Fruit fly (Drosophila melanogaster) whole organism, adult: ENCODE data around the gene Nf1.

Source experiments
- CG11617 ChIP-seq: fragments of 200-800 bp; sonication (Bioruptor generic); optimal IDR thresholded peaks from 2 replicates; lab custom pipeline; 2017; ENCODE audit warnings: mild to moderate bottlenecking, missing biosample characterization, missing genetic modification reagents, missing genetic modification characterization
- CG12768 ChIP-seq: fragments of 200-800 bp; sonication (Bioruptor generic); optimal IDR thresholded peaks from 2 replicates; lab custom pipeline; 2017; ENCODE audit warnings: missing biosample characterization, missing genetic modification characterization, mild to moderate bottlenecking, moderate library complexity, missing genetic modification reagents
- CG14711 ChIP-seq: fragments of 200-800 bp; sonication (Bioruptor generic); optimal IDR thresholded peaks from 2 replicates; lab custom pipeline; 2018; ENCODE audit warnings: missing biosample characterization, mild to moderate bottlenecking, missing genetic modification characterization, moderate library complexity
- CG1620 ChIP-seq: fragments of 200-800 bp; sonication (Bioruptor generic); optimal IDR thresholded peaks from 2 replicates; lab custom pipeline; 2016; ENCODE audit warnings: missing biosample characterization, missing genetic modification characterization
- CG33017 ChIP-seq: fragments of 200-800 bp; sonication (Bioruptor generic); optimal IDR thresholded peaks from 2 replicates; lab custom pipeline; 2018; ENCODE audit warnings: missing biosample characterization, mild to moderate bottlenecking, missing genetic modification characterization, moderate library complexity
- CG5204 ChIP-seq: fragments of 200-800 bp; sonication (Bioruptor generic); optimal IDR thresholded peaks from 2 replicates; lab custom pipeline; 2016; ENCODE audit warnings: missing biosample characterization, missing genetic modification characterization
- CG7045 ChIP-seq: fragments of 200-800 bp; sonication (Bioruptor generic); optimal IDR thresholded peaks from 2 replicates; lab custom pipeline; 2017; ENCODE audit warnings: missing biosample characterization, mild to moderate bottlenecking, missing genetic modification characterization
- CG7101 ChIP-seq: fragments of 200-800 bp; sonication (Bioruptor generic); optimal IDR thresholded peaks from 2 replicates; lab custom pipeline; 2018; ENCODE audit warnings: missing biosample characterization, mild to moderate bottlenecking, missing genetic modification characterization, moderate library complexity
- Clk ChIP-seq: fragments of 200-800 bp; sonication (Bioruptor generic); optimal IDR thresholded peaks from 2 replicates; lab custom pipeline; 2017; ENCODE audit warnings: missing biosample characterization, missing genetic modification characterization
- Crg-1 ChIP-seq: fragments of 200-800 bp; sonication (Bioruptor generic); optimal IDR thresholded peaks from 2 replicates; lab custom pipeline; 2016; ENCODE audit warnings: missing biosample characterization, missing genetic modification characterization
- Hr96 ChIP-seq: fragments of 200-800 bp; sonication (Bioruptor generic); optimal IDR thresholded peaks from 2 replicates; lab custom pipeline; 2016; ENCODE audit warnings: missing biosample characterization, missing genetic modification characterization
- Mnt ChIP-seq: fragments of 200-800 bp; sonication (Bioruptor generic); optimal IDR thresholded peaks from 2 replicates; lab custom pipeline; 2016; ENCODE audit warnings: missing biosample characterization, mild to moderate bottlenecking, missing genetic modification characterization
- bab1 ChIP-seq: fragments of 200-800 bp; sonication (Bioruptor generic); optimal IDR thresholded peaks from 3 replicates; lab custom pipeline; 2019; ENCODE audit warnings: missing biosample characterization, mild to moderate bottlenecking, missing genetic modification characterization, moderate library complexity
- cic ChIP-seq: fragments of 200-800 bp; sonication (Bioruptor generic); optimal IDR thresholded peaks from 2 replicates; lab custom pipeline; 2017; ENCODE audit warnings: missing biosample characterization, mild to moderate bottlenecking, missing genetic modification characterization, moderate library complexity
- cnc ChIP-seq, 2 experiments: fragments of >200 bp; optimal IDR thresholded peaks; 2 replicates each; lab custom pipeline; 2017
- kay ChIP-seq: fragments of 200-800 bp; sonication (Bioruptor generic); peaks from one replicate; lab custom pipeline; 2016; ENCODE audit warnings: missing biosample characterization, missing genetic modification characterization, borderline replicate concordance
- ovo ChIP-seq: fragments of 200-800 bp; sonication (Bioruptor generic); optimal IDR thresholded peaks from 2 replicates; lab custom pipeline; 2016; ENCODE audit warnings: missing biosample characterization, missing genetic modification characterization
- pad ChIP-seq: fragments of 200-800 bp; sonication (Bioruptor generic); optimal IDR thresholded peaks from 3 replicates; lab custom pipeline; 2017; ENCODE audit warnings: missing biosample characterization, missing genetic modification characterization, mild to moderate bottlenecking, moderate library complexity, missing genetic modification reagents
- tj ChIP-seq: fragments of 200-800 bp; sonication (Bioruptor generic); optimal IDR thresholded peaks from 3 replicates; lab custom pipeline; 2017; ENCODE audit warnings: missing biosample characterization, mild to moderate bottlenecking, missing genetic modification characterization, moderate library complexity
- toe ChIP-seq: fragments of 200-800 bp; sonication (Bioruptor generic); optimal IDR thresholded peaks from 2 replicates; lab custom pipeline; 2016; ENCODE audit warnings: missing biosample characterization, missing genetic modification characterization

Nf1 gene

dm6 chr3R:26023252-26023651 lies 40.4 kb downstream of the Nf1 start:
- TF ChIP-seq kay (GFP tag; lab: Kevin White, UChicago) (no peak), CG7045 (GFP tag; lab: Kevin White, UChicago) (no peak), CG12768 (GFP tag; lab: Kevin White, UChicago) (no peak), cnc (optimal IDR thresholded peaks at IDR 0.05; lab: Kevin White, UChicago) (no peak), CG1620 (GFP tag; lab: Kevin White, UChicago) (no peak), CG14711 (no peak), Crg-1 (GFP tag; lab: Kevin White, UChicago) (no peak), ovo (GFP tag; lab: Kevin White, UChicago) (no peak), CG7101 (tag; lab: Kevin White, UChicago) (no peak), toe (no peak), cic (GFP tag; lab: Kevin White, UChicago) (no peak), CG33017 (tag; lab: Kevin White, UChicago) (no peak), CG5204 (GFP tag; lab: Kevin White, UChicago) (no peak), tj (no peak), Mnt (GFP tag; lab: Kevin White, UChicago) (no peak), Clk (no peak), bab1 (GFP tag; lab: Kevin White, UChicago) (no peak), pad (GFP tag; lab: Kevin White, UChicago) (no peak), Hr96 (GFP tag; lab: Kevin White, UChicago) (no peak), CG11617 (no peak)

DNA sequence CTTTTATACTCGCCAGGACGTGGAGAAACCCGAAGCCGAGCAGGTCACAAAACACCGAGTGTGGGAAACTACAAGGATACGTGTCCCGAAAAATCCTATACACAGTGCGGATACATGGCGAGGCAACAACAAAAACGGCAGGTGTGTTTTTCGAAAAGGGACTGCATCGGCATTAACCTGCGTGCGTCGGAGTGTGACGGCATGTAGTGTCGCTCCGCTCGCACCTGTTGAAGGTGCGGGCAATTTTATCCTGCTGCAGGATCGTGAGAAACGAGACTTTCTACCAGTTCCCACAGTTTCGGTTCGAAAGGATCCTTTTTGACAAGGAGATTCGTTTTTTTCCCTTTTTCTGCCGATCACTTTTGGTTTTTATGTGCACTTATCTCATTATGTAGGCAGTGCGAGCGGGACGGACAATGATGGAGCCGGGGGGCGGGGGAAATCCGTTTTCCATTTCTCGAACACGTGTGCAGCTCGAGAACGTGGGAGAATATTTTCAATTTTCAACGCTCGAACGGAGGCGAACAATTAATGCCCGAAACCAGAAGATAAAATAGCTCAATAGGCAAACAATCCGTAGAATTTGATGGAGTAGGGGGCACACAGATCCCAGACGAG lies 41.9 kb downstream of the Nf1 start:
- TF ChIP-seq kay (GFP tag; lab: Kevin White, UChicago) = no peak
- no peak for TF ChIP-seq tj
- no peak for TF ChIP-seq CG7101 (tag; lab: Kevin White, UChicago)
- TF ChIP-seq CG11617 = no peak
- TF ChIP-seq toe = no peak
- no peak for TF ChIP-seq CG14711
- no peak for TF ChIP-seq cnc (optimal IDR thresholded peaks at IDR 0.05; lab: Kevin White, UChicago)
- TF ChIP-seq Clk = no peak
- no peak for TF ChIP-seq cic (GFP tag; lab: Kevin White, UChicago)
- TF ChIP-seq Crg-1 (GFP tag; lab: Kevin White, UChicago) = no peak
- no peak for TF ChIP-seq bab1 (GFP tag; lab: Kevin White, UChicago)

dm6 chr3R:26026631-26027274 lies 43.9 kb downstream of the Nf1 start:
- TF ChIP-seq cic (GFP tag; lab: Kevin White, UChicago) (no peak), CG7045 (GFP tag; lab: Kevin White, UChicago) (no peak), tj (no peak), bab1 (GFP tag; lab: Kevin White, UChicago) (no peak), cnc (optimal IDR thresholded peaks at IDR 0.05; lab: Kevin White, UChicago) (no peak), toe (no peak)

dm6 chr3R:26027903-26028302 lies 45.1 kb downstream of the Nf1 start:
- TF ChIP-seq Crg-1 (GFP tag; lab: Kevin White, UChicago) (no peak), Clk (no peak), cic (GFP tag; lab: Kevin White, UChicago) (no peak), CG1620 (GFP tag; lab: Kevin White, UChicago) (no peak), kay (GFP tag; lab: Kevin White, UChicago) (no peak), Hr96 (GFP tag; lab: Kevin White, UChicago) (no peak), CG7045 (GFP tag; lab: Kevin White, UChicago) (no peak), CG33017 (tag; lab: Kevin White, UChicago) (no peak), CG14711 (no peak), bab1 (GFP tag; lab: Kevin White, UChicago) (no peak), toe (no peak), pad (GFP tag; lab: Kevin White, UChicago) (no peak), cnc (optimal IDR thresholded peaks at IDR 0.05; lab: Kevin White, UChicago) (no peak), Mnt (GFP tag; lab: Kevin White, UChicago) (no peak), CG5204 (GFP tag; lab: Kevin White, UChicago) (no peak), CG12768 (GFP tag; lab: Kevin White, UChicago) (no peak), CG7101 (tag; lab: Kevin White, UChicago) (no peak)

- TF ChIP-seq CG7045 (GFP tag; lab: Kevin White, UChicago) (no peak), CG5204 (GFP tag; lab: Kevin White, UChicago) (no peak), CG33017 (tag; lab: Kevin White, UChicago) (no peak), Crg-1 (GFP tag; lab: Kevin White, UChicago) (no peak), CG14711 (no peak), cic (GFP tag; lab: Kevin White, UChicago) (no peak), toe (no peak), tj (no peak), pad (GFP tag; lab: Kevin White, UChicago) (no peak), Hr96 (GFP tag; lab: Kevin White, UChicago) (no peak), CG7101 (tag; lab: Kevin White, UChicago) (no peak), CG1620 (GFP tag; lab: Kevin White, UChicago) (no peak)
Observed at dm6 chr3R:26030562-26030961, 47.7 kb downstream of the Nf1 start.

DNA sequence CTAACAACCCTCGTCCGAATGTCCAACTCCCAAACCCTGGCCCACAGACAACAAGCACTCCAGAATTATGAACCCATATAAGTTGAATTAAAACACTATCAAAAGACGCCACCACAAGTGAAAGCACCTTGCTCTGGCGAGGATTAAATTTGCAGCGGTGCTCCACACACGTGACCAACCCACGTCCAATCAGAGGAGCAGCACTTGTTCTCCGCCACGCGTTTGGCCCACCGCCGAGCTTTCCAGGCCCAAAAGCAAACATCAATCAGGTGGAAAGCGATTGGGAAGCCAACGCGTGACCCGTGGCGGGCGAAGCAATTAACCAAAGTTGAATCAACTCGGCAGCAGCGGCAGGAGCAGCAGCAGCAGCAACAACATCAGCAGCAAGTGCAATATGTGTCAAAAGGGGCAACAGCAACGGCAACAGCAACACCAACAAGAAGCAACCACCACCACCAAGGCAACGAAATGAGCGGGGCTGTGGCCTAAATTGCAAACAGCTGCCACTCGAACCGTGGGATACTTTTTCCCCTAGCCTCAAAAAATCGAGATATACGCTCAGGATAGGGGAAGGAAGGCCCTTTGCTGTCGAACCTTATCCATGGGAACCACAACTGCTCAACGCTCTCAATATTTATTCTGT lies 49.3 kb downstream of the Nf1 start:
- no peak for TF ChIP-seq CG7101 (tag; lab: Kevin White, UChicago)
- no peak for TF ChIP-seq tj
